Fruit fly (Drosophila melanogaster): ENCODE data around the gene Hmu.

The Hmu gene

dm6 chr3R:27253136-27253920, 35.2 kb upstream of the Hmu start, which contains the start of gene pll (continued):
- TF ChIP-seq Sry-β (GFP tag; optimal IDR thresholded peaks at IDR 0.05) (no peak), CG13424 (tag; optimal IDR thresholded peaks at IDR 0.05) (peak; percentile 84), CG31365 (tag; optimal IDR thresholded peaks at IDR 0.05) (no peak), CTCF (GFP tag; optimal IDR thresholded peaks at IDR 0.05) (no peak), CG13296 (GFP tag; optimal IDR thresholded peaks at IDR 0.05) (no peak), HLH4C (GFP tag; IDR thresholded peaks at IDR 0.05; ENCODE audit: partially characterized antibody) (peak; percentile 51; the same call in 1 of the 3 replicates), CG12155 (GFP tag; optimal IDR thresholded peaks at IDR 0.05) (peak; percentile 83), MBD-R2 (GFP tag; IDR thresholded peaks at IDR 0.05) (peak; percentile 89), z (GFP tag; IDR thresholded peaks at IDR 0.05) (no peak), gsb-n (tag; optimal IDR thresholded peaks at IDR 0.05) (peak; percentile 83), h (optimal IDR thresholded peaks at IDR 0.05) (no peak), B-H1 (GFP tag; IDR thresholded peaks at IDR 0.05) (peak; percentile 90), CG13894 (tag; optimal IDR thresholded peaks at IDR 0.05) (no peak), caup (GFP tag; optimal IDR thresholded peaks at IDR 0.05; ENCODE audit: severe bottlenecking) (peak; percentile 58), esg (GFP tag; conservative IDR thresholded peaks at IDR 0.05) (peak; percentile 83), CG11085 (GFP tag; IDR thresholded peaks at IDR 0.05) (peak; percentile 77; the same call in 1 of the 2 replicates), Drgx (GFP tag; IDR thresholded peaks at IDR 0.05) (peak; percentile 90), Neu2 (GFP tag; optimal IDR thresholded peaks at IDR 0.05; ENCODE audit: borderline replicate concordance) (no peak), Stat92E (GFP tag; optimal IDR thresholded peaks at IDR 0.05) (peak in 1 of 3 experiments; percentile 64), Doc2 (GFP tag; IDR thresholded peaks at IDR 0.05) (no peak), inv (GFP tag; IDR thresholded peaks at IDR 0.05; ENCODE audit: partially characterized antibody) (peak; percentile 22; the same call in 1 of the 2 replicates), usp (GFP tag; optimal IDR thresholded peaks at IDR 0.05) (no peak), ap (GFP tag; IDR thresholded peaks at IDR 0.05) (peak; percentile 58), al (GFP tag; IDR thresholded peaks at IDR 0.05) (peak; percentile 83), E2f1 (GFP tag; IDR thresholded peaks at IDR 0.05) (peak; percentile 90), CG17328 (GFP tag; IDR thresholded peaks at IDR 0.05) (peak; percentile 91), cato (GFP tag; optimal IDR thresholded peaks at IDR 0.05; ENCODE audit: borderline replicate concordance) (no peak), Fer1 (GFP tag; optimal IDR thresholded peaks at IDR 0.05) (peak; percentile 72), Oaz (GFP tag; IDR thresholded peaks at IDR 0.05) (peak; percentile 75), CG10654 (GFP tag; optimal IDR thresholded peaks at IDR 0.05) (peak; percentile 75), CG33557 (GFP tag; optimal IDR thresholded peaks at IDR 0.05) (peak; percentile 40), CG31224 (GFP tag; IDR thresholded peaks at IDR 0.05) (peak; percentile 84), CrebB (tag; optimal IDR thresholded peaks at IDR 0.05) (peak; percentile 40), CG14860 (GFP tag; IDR thresholded peaks at IDR 0.05; ENCODE audit: partially characterized antibody) (no peak), CG7963 (GFP tag; IDR thresholded peaks at IDR 0.05; ENCODE audit: partially characterized antibody) (no peak), CG12219 (GFP tag; optimal IDR thresholded peaks at IDR 0.05) (peak; percentile 21), knrl (GFP tag; IDR thresholded peaks at IDR 0.05; ENCODE audit: partially characterized antibody) (peak; percentile 56; the same call in 1 of the 3 replicates), NK7.1 (GFP tag; optimal IDR thresholded peaks at IDR 0.05) (no peak), ewg (GFP tag; optimal IDR thresholded peaks at IDR 0.05) (peak; percentile 81), dmrt11E (tag; optimal IDR thresholded peaks at IDR 0.05) (peak; percentile 72), btn (GFP tag; optimal IDR thresholded peaks at IDR 0.05) (peak; percentile 2), CkIIα-i1 (GFP tag; IDR thresholded peaks at IDR 0.05) (no peak), pb (GFP tag; optimal IDR thresholded peaks at IDR 0.05) (no peak), sd (tag; optimal IDR thresholded peaks at IDR 0.05) (peak; percentile 78), sens (GFP tag) (peak; percentile 94), sc (optimal IDR thresholded peaks at IDR 0.05) (no peak), sc (GFP tag; optimal IDR thresholded peaks at IDR 0.05) (peak; percentile 30), CG12659 (GFP tag; optimal IDR thresholded peaks at IDR 0.05) (peak; percentile 93), CG10274 (GFP tag; optimal IDR thresholded peaks at IDR 0.05) (no peak), CG3726 (GFP tag; IDR thresholded peaks at IDR 0.05) (peak; percentile 79; the same call in 2 of the 3 replicates)

Data from whole organism, embryonic.